Worm (Caenorhabditis elegans) whole organism, L1 larva: ENCODE results near the gene F55C10.5.

Experiments used
- C04F5.9 ChIP-seq: sonication (generic microtip); optimal IDR thresholded peaks from 2 replicates; lab custom pipeline; 2016; ENCODE audit warnings: missing genetic modification characterization, missing compliant biosample characterization
- C34B4.2 ChIP-seq: sonication (generic microtip); optimal IDR thresholded peaks from 2 replicates; lab custom pipeline; 2017; ENCODE audit warnings: mild to moderate bottlenecking, missing genetic modification characterization, missing compliant biosample characterization
- Y116A8C.19 ChIP-seq: sonication (generic microtip); optimal IDR thresholded peaks from 2 replicates; lab custom pipeline; 2016; ENCODE audit warnings: missing compliant biosample characterization, missing genetic modification characterization, borderline replicate concordance
- alr-1 ChIP-seq: fragments of 200-800 bp; sonication (Bioruptor generic); optimal IDR thresholded peaks from 2 replicates; lab custom pipeline; 2018; ENCODE audit warnings: borderline replicate concordance, mild to moderate bottlenecking, missing genetic modification characterization, missing compliant biosample characterization
- ceh-88 ChIP-seq: fragments of 200-800 bp; sonication (Bioruptor generic); IDR thresholded peaks from 2 replicates; pipeline ENCODE4 v1.3.6; 2022; ENCODE audit warnings: missing genetic modification characterization, missing compliant biosample characterization
- ces-1 ChIP-seq: fragments of 150-350 bp; optimal IDR thresholded peaks from 2 replicates; lab custom pipeline; 2014; ENCODE audit warnings: missing biosample characterization, missing genetic modification reagents, missing genetic modification characterization
- dpl-1 ChIP-seq, 3 experiments: fragments of 150-350 bp in 2 of 3; sonication (generic microtip) in 1 of 3; optimal IDR thresholded peaks; 2 replicates each; lab custom pipeline; 2014 to 2017; ENCODE audit warnings: missing biosample characterization in 3 of 3, missing genetic modification characterization in 3 of 3, missing genetic modification reagents in 3 of 3
- egl-13 ChIP-seq: sonication (generic microtip); optimal IDR thresholded peaks from 2 replicates; lab custom pipeline; 2016; ENCODE audit warnings: missing genotype, missing genetic modification reagents, missing genetic modification characterization, missing compliant biosample characterization
- elt-2 ChIP-seq: sonication (generic microtip); optimal IDR thresholded peaks from 2 replicates; lab custom pipeline; 2016; ENCODE audit warnings: missing genetic modification characterization, mild to moderate bottlenecking, inconsistent platforms, missing compliant biosample characterization, missing genetic modification reagents
- ets-5 ChIP-seq: fragments of 200-800 bp; sonication (Bioruptor generic); IDR thresholded peaks from 2 replicates; pipeline ENCODE4 v1.3.6; 2022; ENCODE audit warnings: missing genetic modification characterization, missing compliant biosample characterization
- fkh-10 ChIP-seq: sonication (generic microtip); optimal IDR thresholded peaks from 2 replicates; lab custom pipeline; 2017; ENCODE audit warnings: missing biosample characterization, missing genetic modification reagents, missing genetic modification characterization
- fos-1 ChIP-seq: fragments of 150-350 bp; optimal IDR thresholded peaks from 2 replicates; lab custom pipeline; 2014; ENCODE audit warnings: missing biosample characterization, missing genetic modification characterization
- hlh-17 ChIP-seq: fragments of 200-800 bp; sonication (Bioruptor generic); optimal IDR thresholded peaks from 2 replicates; lab custom pipeline; 2018; ENCODE audit warnings: missing genetic modification characterization, mild to moderate bottlenecking, missing compliant biosample characterization, moderate library complexity, borderline replicate concordance
- hpl-2 ChIP-seq: fragments of 150-350 bp; optimal IDR thresholded peaks from 2 replicates; lab custom pipeline; 2014; ENCODE audit warnings: missing biosample characterization, missing genetic modification reagents, missing genetic modification characterization
- jun-1 ChIP-seq: fragments of 150-350 bp; optimal IDR thresholded peaks from 2 replicates; lab custom pipeline; 2014; ENCODE audit warnings: missing biosample characterization, missing genetic modification reagents, missing genetic modification characterization
- lin-14 ChIP-seq: fragments of 200-800 bp; sonication (Bioruptor generic); optimal IDR thresholded peaks from 2 replicates; lab custom pipeline; 2018; ENCODE audit warnings: mild to moderate bottlenecking, missing genetic modification characterization, moderate library complexity, missing compliant biosample characterization
- lsy-2 ChIP-seq, 2 experiments: fragments of 150-350 bp; optimal IDR thresholded peaks; 2 replicates each; lab custom pipeline; 2014; ENCODE audit warnings: missing biosample characterization in 2 of 2, missing genetic modification characterization in 2 of 2
- mab-9 ChIP-seq: fragments of 200-800 bp; sonication (Bioruptor generic); IDR thresholded peaks from 2 replicates; pipeline ENCODE4 v1.3.6; 2022; ENCODE audit warnings: missing genetic modification reagents, missing genetic modification characterization, missing compliant biosample characterization
- nhr-11 ChIP-seq: fragments of 150-350 bp; optimal IDR thresholded peaks from 2 replicates; lab custom pipeline; 2014; ENCODE audit warnings: missing biosample characterization, missing genetic modification characterization
- nhr-19 ChIP-seq: fragments of 200-800 bp; sonication (Bioruptor generic); conservative IDR thresholded peaks from 2 replicates; pipeline ENCODE4 v1.3.6; 2022; ENCODE audit warnings: missing genetic modification characterization, missing compliant biosample characterization
- nhr-71 ChIP-seq: sonication (generic microtip); optimal IDR thresholded peaks from 2 replicates; lab custom pipeline; 2016; ENCODE audit warnings: mild to moderate bottlenecking, missing genetic modification characterization, moderate library complexity, missing compliant biosample characterization
- nhr-77 ChIP-seq: fragments of 150-350 bp; optimal IDR thresholded peaks from 2 replicates; lab custom pipeline; 2014; ENCODE audit warnings: missing biosample characterization, missing genetic modification characterization
- nhr-90 ChIP-seq: sonication (generic microtip); optimal IDR thresholded peaks from 2 replicates; lab custom pipeline; 2016; ENCODE audit warnings: mild to moderate bottlenecking, missing genetic modification characterization, missing compliant biosample characterization; ENCODE audit not compliant: poor library complexity
- pag-3 ChIP-seq: sonication (generic microtip); optimal IDR thresholded peaks from 2 replicates; lab custom pipeline; 2017; ENCODE audit warnings: missing genetic modification characterization, mild to moderate bottlenecking, missing compliant biosample characterization, antibody characterized with exemption, borderline replicate concordance; ENCODE audit not compliant: insufficient read depth
- pax-3 ChIP-seq: fragments of 200-800 bp; sonication (Bioruptor generic); optimal IDR thresholded peaks from 2 replicates; lab custom pipeline; 2018; ENCODE audit warnings: mild to moderate bottlenecking, missing genetic modification characterization, moderate library complexity, missing compliant biosample characterization
- skn-1 ChIP-seq: fragments of 150-350 bp; optimal IDR thresholded peaks from 2 replicates; lab custom pipeline; 2014; ENCODE audit warnings: missing biosample characterization, missing genetic modification characterization
- unc-130 ChIP-seq: fragments of 150-350 bp; optimal IDR thresholded peaks from 2 replicates; lab custom pipeline; 2017; ENCODE audit warnings: missing biosample characterization, missing genetic modification characterization, inconsistent platforms
- xbp-1 ChIP-seq: sonication (generic microtip); optimal IDR thresholded peaks from 2 replicates; lab custom pipeline; 2016; ENCODE audit warnings: missing genetic modification characterization, missing compliant biosample characterization

Gene F55C10.5

ce11 chrV:11351263-11351662 lies 31.6 kb upstream of the F55C10.5 start:
- TF ChIP-seq skn-1 (tag; lab: Kevin White, UChicago): no peak
- peak; percentile 47 for TF ChIP-seq lin-14
- no peak for TF ChIP-seq egl-13 (tag; lab: Kevin White, UChicago)
- TF ChIP-seq ceh-88 (GFP tag; lab: Robert Waterston, UW): no peak
- peak; percentile 19 for TF ChIP-seq fkh-10 (GFP tag; lab: Kevin White, UChicago)
- TF ChIP-seq Y116A8C.19 (tag; lab: Kevin White, UChicago): no peak
- TF ChIP-seq fos-1 (tag; lab: Kevin White, UChicago): no peak
- TF ChIP-seq hpl-2 (GFP tag; lab: Kevin White, UChicago): no peak

ce11 chrV:11352893-11353292 lies 30.0 kb upstream of the F55C10.5 start, which contains the start of gene npr-25:
Gene npr-25 (minus strand): TSS chrV:11352993.
- TF ChIP-seq alr-1 (tag; lab: Kevin White, UChicago) (no peak), C34B4.2 (tag; lab: Kevin White, UChicago) (no peak), pag-3 (tag; lab: Kevin White, UChicago) (no peak)

- TF ChIP-seq nhr-11 (tag; lab: Kevin White, UChicago) (no peak), ces-1 (GFP tag; lab: Kevin White, UChicago) (peak; percentile 3), nhr-90 (tag; lab: Kevin White, UChicago) (no peak), lin-14 (peak; percentile 56), dpl-1 (GFP tag; optimal IDR thresholded peaks at IDR 0.05; lab: Kevin White, UChicago) (no peak), C04F5.9 (tag; lab: Kevin White, UChicago) (no peak), hlh-17 (GFP tag; lab: Kevin White, UChicago) (no peak), xbp-1 (tag; lab: Kevin White, UChicago) (no peak), fkh-10 (GFP tag; lab: Kevin White, UChicago) (peak; percentile 12), jun-1 (tag; lab: Kevin White, UChicago) (no peak), nhr-19 (no peak)
These were observed 28.6 kb upstream of the F55C10.5 start for ce11 chrV:11354264-11354663.

DNA sequence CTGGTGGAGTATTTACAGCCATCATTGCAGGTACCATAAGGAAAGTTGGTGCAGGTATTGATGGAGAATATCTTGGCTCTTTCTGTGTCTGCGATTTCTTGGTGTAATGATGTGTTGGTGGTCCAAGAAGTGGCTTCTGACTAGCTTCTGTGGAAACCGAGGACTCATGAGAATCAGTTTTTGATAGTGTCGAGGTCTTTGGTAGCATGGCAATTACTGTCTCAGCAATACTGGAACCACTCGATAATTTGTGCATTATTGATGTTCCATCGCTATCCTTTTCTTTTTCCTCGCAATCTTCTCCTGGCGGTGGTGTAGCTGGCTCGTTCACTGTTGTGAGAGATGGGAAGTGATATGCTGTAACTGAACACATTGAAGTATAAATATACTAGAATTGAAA lies 19.3 kb upstream of the F55C10.5 start:
- TF ChIP-seq unc-130 (tag; lab: Kevin White, UChicago): no peak
- TF ChIP-seq lsy-2 (tag; optimal IDR thresholded peaks at IDR 0.05; lab: Kevin White, UChicago): no peak
- TF ChIP-seq nhr-77: no peak
- TF ChIP-seq pax-3 (tag; lab: Kevin White, UChicago): no peak
- no peak for TF ChIP-seq lin-14
- TF ChIP-seq elt-2 (tag; lab: Kevin White, UChicago): no peak
- no peak for TF ChIP-seq mab-9 (GFP tag; lab: Robert Waterston, UW)
- TF ChIP-seq nhr-71 (tag; lab: Kevin White, UChicago): no peak
- TF ChIP-seq fos-1 (tag; lab: Kevin White, UChicago): no peak

ce11 chrV:11366129-11366528 lies 16.8 kb upstream of the F55C10.5 start, which contains the start of gene dop-5:
Gene dop-5 (minus strand): TSS chrV:11366229.
- no peak for TF ChIP-seq mab-9 (GFP tag; lab: Robert Waterston, UW)

- TF ChIP-seq lin-14 (peak; percentile 19), ets-5 (GFP tag; lab: Robert Waterston, UW) (no peak), egl-13 (tag; lab: Kevin White, UChicago) (peak; percentile 48)
These were observed 10.5 kb upstream of the F55C10.5 start for ce11 chrV:11372284-11372878.
